Worm (Caenorhabditis elegans) whole organism, young adult: Measurements from ENCODE around the gene nimk-1.

Source experiments
- B0019.2 ChIP-seq: fragments of 200-800 bp; sonication (Bioruptor generic); conservative IDR thresholded peaks from 2 replicates; pipeline ENCODE4 v1.3.6; 2022; ENCODE audit warnings: missing genetic modification reagents, missing genetic modification characterization, missing compliant biosample characterization
- C06A6.2 ChIP-seq: fragments of 200-800 bp; sonication (Bioruptor generic); conservative IDR thresholded peaks from 2 replicates; pipeline ENCODE4 v1.3.6; 2022; ENCODE audit warnings: missing genetic modification characterization, missing compliant biosample characterization
- F37B4.10 ChIP-seq: fragments of 200-800 bp; sonication (Bioruptor generic); IDR thresholded peaks from 2 replicates; pipeline ENCODE4 v1.3.6; 2022; ENCODE audit warnings: missing genetic modification characterization, missing compliant biosample characterization
- F57C9.4 ChIP-seq: sonication (generic microtip); optimal IDR thresholded peaks from 2 replicates; lab custom pipeline; 2017; ENCODE audit warnings: mild to moderate bottlenecking, missing genetic modification characterization, missing compliant biosample characterization
- Y53F4B.3 ChIP-seq: fragments of 200-800 bp; sonication (Bioruptor generic); IDR thresholded peaks from 2 replicates; pipeline ENCODE4 v1.3.6; 2022; ENCODE audit warnings: missing genetic modification reagents, missing genetic modification characterization, missing compliant biosample characterization
- Y53G8AR.9 ChIP-seq: fragments of 200-800 bp; sonication (Bioruptor generic); conservative IDR thresholded peaks from 2 replicates; pipeline ENCODE4 v1.3.6; 2022; ENCODE audit warnings: missing genetic modification reagents, missing genetic modification characterization, missing compliant biosample characterization
- Y79H2A.3 ChIP-seq: fragments of 200-800 bp; sonication (Bioruptor generic); conservative IDR thresholded peaks from 2 replicates; pipeline ENCODE4 v1.3.6; 2022; ENCODE audit warnings: missing genetic modification reagents, missing genetic modification characterization, missing compliant biosample characterization
- ama-1 ChIP-seq, 3 experiments: fragments of 150-350 bp in 1 of 3; sonication (generic microtip) in 2 of 3; optimal IDR thresholded peaks; 2 replicates each; lab custom pipeline; 2014 to 2018; ENCODE audit warnings: missing biosample characterization in 2 of 3, missing genetic modification characterization in 2 of 3, missing genetic modification reagents in 2 of 3
- atf-7 ChIP-seq: sonication (generic microtip); optimal IDR thresholded peaks from 2 replicates; lab custom pipeline; 2017; ENCODE audit warnings: mild to moderate bottlenecking, missing genetic modification characterization, missing compliant biosample characterization
- athp-1 ChIP-seq: sonication (generic microtip); optimal IDR thresholded peaks from 2 replicates; lab custom pipeline; 2017; ENCODE audit warnings: mild to moderate bottlenecking, missing genetic modification characterization, missing compliant biosample characterization
- cebp-1 ChIP-seq, 2 experiments: fragments of 200-800 bp in 1 of 2; sonication (Bioruptor generic) in 1 of 2; sonication (generic microtip) in 1 of 2; IDR thresholded peaks in 1 of 2; optimal IDR thresholded peaks in 1 of 2; 2 replicates each; pipeline versions ENCODE4 v1.3.6 to Lab custom; 2017 to 2022; ENCODE audit warnings: missing compliant biosample characterization in 2 of 2, missing genetic modification characterization in 2 of 2, mild to moderate bottlenecking in 1 of 2, missing genetic modification reagents in 1 of 2, moderate library complexity in 1 of 2
- cebp-2 ChIP-seq: fragments of 200-800 bp; sonication (Bioruptor generic); IDR thresholded peaks from 2 replicates; pipeline ENCODE4 v1.3.6; 2022; ENCODE audit warnings: missing genetic modification characterization, missing compliant biosample characterization
- ceh-27 ChIP-seq: fragments of 200-800 bp; sonication (Bioruptor generic); optimal IDR thresholded peaks from 2 replicates; lab custom pipeline; 2018; ENCODE audit warnings: mild to moderate bottlenecking, missing genetic modification characterization, moderate library complexity, missing compliant biosample characterization
- ceh-40 ChIP-seq: fragments of 200-800 bp; sonication (Bioruptor generic); IDR thresholded peaks from 2 replicates; pipeline ENCODE4 v1.3.6; 2022; ENCODE audit warnings: missing genetic modification characterization, missing compliant biosample characterization
- chd-7 ChIP-seq: sonication (generic microtip); optimal IDR thresholded peaks from 2 replicates; lab custom pipeline; 2016; ENCODE audit warnings: mild to moderate bottlenecking, missing genetic modification characterization, moderate library complexity, missing compliant biosample characterization
- dox-1 ChIP-seq: fragments of 200-800 bp; sonication (Bioruptor generic); IDR thresholded peaks from 2 replicates; pipeline ENCODE4 v1.3.6; 2022; ENCODE audit warnings: missing genetic modification reagents, missing genetic modification characterization, missing compliant biosample characterization
- egrh-3 ChIP-seq: fragments of 200-800 bp; sonication (Bioruptor generic); IDR thresholded peaks from 2 replicates; pipeline ENCODE4 v1.3.6; 2022; ENCODE audit warnings: missing genetic modification reagents, missing genetic modification characterization, missing compliant biosample characterization
- ekl-4 ChIP-seq: fragments of 200-800 bp; sonication (Bioruptor generic); IDR thresholded peaks from 2 replicates; pipeline ENCODE4 v1.3.6; 2022; ENCODE audit warnings: missing genetic modification reagents, missing genetic modification characterization, missing compliant biosample characterization
- hlh-26 ChIP-seq: fragments of 200-800 bp; sonication (Bioruptor generic); conservative IDR thresholded peaks from 2 replicates; pipeline ENCODE4 v1.3.6; 2022; ENCODE audit warnings: missing genetic modification reagents, missing genetic modification characterization, missing compliant biosample characterization
- hmg-1.2 ChIP-seq: fragments of 200-800 bp; sonication (Bioruptor generic); IDR thresholded peaks from 2 replicates; pipeline ENCODE4 v1.3.6; 2022; ENCODE audit warnings: missing genetic modification reagents, missing genetic modification characterization, missing compliant biosample characterization
- let-607 ChIP-seq, 2 experiments: fragments of 200-800 bp in 1 of 2; sonication (Bioruptor generic) in 1 of 2; sonication (generic microtip) in 1 of 2; optimal IDR thresholded peaks; 2 replicates each; lab custom pipeline; 2016 to 2018; ENCODE audit warnings: mild to moderate bottlenecking in 2 of 2, missing compliant biosample characterization in 2 of 2, missing genetic modification characterization in 2 of 2, moderate library complexity in 2 of 2, missing genotype in 1 of 2
- lin-40 ChIP-seq: sonication (generic microtip); optimal IDR thresholded peaks from 2 replicates; lab custom pipeline; 2016; ENCODE audit warnings: missing genetic modification characterization, mild to moderate bottlenecking, missing compliant biosample characterization, missing genotype, missing genetic modification reagents
- lir-1 ChIP-seq: fragments of 200-800 bp; sonication (Bioruptor generic); conservative IDR thresholded peaks from 2 replicates; pipeline ENCODE4 v1.3.6; 2022; ENCODE audit warnings: missing genetic modification reagents, missing genetic modification characterization, missing compliant biosample characterization
- lsl-1 ChIP-seq: fragments of 200-800 bp; sonication (Bioruptor generic); optimal IDR thresholded peaks from 2 replicates; lab custom pipeline; 2018; ENCODE audit warnings: mild to moderate bottlenecking, missing genetic modification characterization, moderate library complexity, missing compliant biosample characterization
- madf-10 ChIP-seq: sonication (generic microtip); optimal IDR thresholded peaks from 2 replicates; lab custom pipeline; 2016; ENCODE audit warnings: mild to moderate bottlenecking, missing genetic modification characterization, missing compliant biosample characterization
- madf-3 ChIP-seq: fragments of 200-800 bp; sonication (Bioruptor generic); IDR thresholded peaks from 2 replicates; pipeline ENCODE4 v1.3.6; 2022; ENCODE audit warnings: missing genetic modification reagents, missing genetic modification characterization, missing compliant biosample characterization
- mcd-1 ChIP-seq: fragments of 200-800 bp; sonication (Bioruptor generic); IDR thresholded peaks from 2 replicates; pipeline ENCODE4 v1.3.6; 2022; ENCODE audit warnings: missing genetic modification reagents, missing genetic modification characterization, missing compliant biosample characterization
- mxl-1 ChIP-seq: sonication (generic microtip); optimal IDR thresholded peaks from 2 replicates; lab custom pipeline; 2016; ENCODE audit warnings: missing genetic modification characterization, missing compliant biosample characterization
- nhr-179 ChIP-seq: sonication (generic microtip); optimal IDR thresholded peaks from 2 replicates; lab custom pipeline; 2016; ENCODE audit warnings: mild to moderate bottlenecking, missing genetic modification characterization, missing compliant biosample characterization
- repo-1 ChIP-seq: sonication (generic microtip); optimal IDR thresholded peaks from 2 replicates; lab custom pipeline; 2017; ENCODE audit warnings: mild to moderate bottlenecking, missing genetic modification characterization, missing compliant biosample characterization
- rpc-1 ChIP-seq, 2 experiments: fragments of 150-350 bp in 1 of 2; sonication (generic microtip) in 1 of 2; optimal IDR thresholded peaks; 2 replicates each; lab custom pipeline; 2014 to 2018; ENCODE audit warnings: missing biosample characterization in 1 of 2, missing genetic modification characterization in 1 of 2, missing genetic modification reagents in 1 of 2, missing genotype in 1 of 2
- snpc-3.4 ChIP-seq: sonication (generic microtip); optimal IDR thresholded peaks from 2 replicates; lab custom pipeline; 2017; ENCODE audit warnings: missing genetic modification characterization, mild to moderate bottlenecking, missing compliant biosample characterization, antibody characterized with exemption, moderate library complexity, missing genotype, missing genetic modification reagents
- tbp1 ChIP-seq: fragments of 200-800 bp; sonication (Bioruptor generic); optimal IDR thresholded peaks from 2 replicates; lab custom pipeline; 2018; ENCODE audit warnings: mild to moderate bottlenecking, missing genetic modification characterization, missing compliant biosample characterization
- tbx-9 ChIP-seq: sonication (generic microtip); optimal IDR thresholded peaks from 2 replicates; lab custom pipeline; 2016; ENCODE audit warnings: borderline replicate concordance, missing genetic modification characterization, inconsistent platforms, missing compliant biosample characterization
- tlf-1 ChIP-seq: fragments of 200-800 bp; sonication (Bioruptor generic); optimal IDR thresholded peaks from 2 replicates; lab custom pipeline; 2018; ENCODE audit warnings: mild to moderate bottlenecking, missing genetic modification characterization, missing compliant biosample characterization
- unc-62 ChIP-seq: fragments of 150-350 bp; optimal IDR thresholded peaks from 2 replicates; lab custom pipeline; 2014; ENCODE audit warnings: missing biosample characterization, missing genetic modification reagents, missing genetic modification characterization
- zfh-2 ChIP-seq: fragments of 200-800 bp; sonication (Bioruptor generic); conservative IDR thresholded peaks from 2 replicates; pipeline ENCODE4 v1.3.6; 2022; ENCODE audit warnings: missing genetic modification reagents, missing genetic modification characterization, missing compliant biosample characterization
- ztf-18 ChIP-seq: sonication (generic microtip); optimal IDR thresholded peaks from 2 replicates; lab custom pipeline; 2016; ENCODE audit warnings: missing genotype, mild to moderate bottlenecking, missing genetic modification characterization, missing compliant biosample characterization
- ztf-26 ChIP-seq: sonication (generic microtip); optimal IDR thresholded peaks from 2 replicates; lab custom pipeline; 2017; ENCODE audit warnings: missing genetic modification characterization, missing compliant biosample characterization
- ztf-28 ChIP-seq: fragments of 200-800 bp; sonication (Bioruptor generic); IDR thresholded peaks from 2 replicates; pipeline ENCODE4 v1.3.6; 2022; ENCODE audit warnings: missing genetic modification reagents, missing genetic modification characterization, missing compliant biosample characterization
- ztf-6 ChIP-seq: fragments of 200-800 bp; sonication (Bioruptor generic); IDR thresholded peaks from 2 replicates; pipeline ENCODE4 v1.3.6; 2022; ENCODE audit warnings: missing genetic modification reagents, missing genetic modification characterization, missing compliant biosample characterization

The nimk-1 gene

DNA sequence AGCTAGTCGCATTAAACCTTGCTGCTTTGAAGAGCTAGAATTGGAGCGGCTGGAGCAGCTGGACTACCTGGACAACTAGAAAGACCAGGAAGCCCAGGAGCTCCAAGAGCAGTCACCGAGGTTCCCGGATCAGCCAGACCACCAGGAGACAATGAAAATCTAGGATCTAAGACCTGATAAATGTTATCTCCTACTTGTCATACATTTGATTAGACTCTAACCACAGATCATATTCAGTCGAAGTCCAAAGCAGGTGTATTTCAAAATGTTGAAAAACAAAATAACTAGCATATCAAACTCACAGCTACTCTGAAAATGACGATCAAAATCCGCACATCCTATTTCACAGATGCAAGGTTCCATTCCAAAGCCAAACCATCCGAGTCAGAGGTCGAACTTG, 43.6 kb upstream of the nimk-1 start, which contains the start of gene srz-6:
TSS of gene srz-6 (plus strand) at position 301 of the 400 bp plus-strand sequence.
- 0 out of 2 replicates have a peak, but pooled peaks have one; percentile 29 for TF ChIP-seq zfh-2 (GFP tag; lab: Robert Waterston, UW)
- TF ChIP-seq dox-1 (GFP tag; lab: Robert Waterston, UW) = no peak
- TF ChIP-seq, all 124 proteins: peak for 1

DNA sequence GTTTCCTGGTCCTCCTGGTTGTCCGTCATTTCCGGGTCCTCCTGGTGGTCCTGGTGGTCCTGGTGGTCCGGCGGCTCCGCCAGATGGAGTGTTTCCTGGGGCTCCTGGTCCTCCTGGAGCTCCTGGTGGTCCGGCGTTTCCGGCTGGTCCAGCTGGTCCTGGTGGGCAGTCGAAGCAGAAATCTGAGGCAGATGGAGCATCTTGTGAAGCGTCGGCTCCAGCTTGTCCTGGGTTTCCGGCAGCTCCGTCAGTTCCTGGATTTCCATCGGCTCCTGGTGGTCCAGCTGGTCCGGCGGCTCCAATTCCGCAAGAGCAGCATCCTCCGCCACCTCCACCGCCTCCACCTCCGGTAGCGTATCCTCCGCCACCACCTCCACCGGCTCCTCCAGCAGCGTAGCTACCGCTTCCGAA, 41.5 kb upstream of the nimk-1 start:
- TF ChIP-seq ztf-6 (GFP tag; lab: Robert Waterston, UW) (no peak), cebp-2 (GFP tag; lab: Robert Waterston, UW) (0 out of 2 replicates have a peak, but pooled peaks have one; percentile 4), egrh-3 (peak; percentile 97), zfh-2 (GFP tag; lab: Robert Waterston, UW) (peak; percentile 74), F37B4.10 (GFP tag; lab: Robert Waterston, UW) (0 out of 2 replicates have a peak, but pooled peaks have one; percentile 71)

DNA sequence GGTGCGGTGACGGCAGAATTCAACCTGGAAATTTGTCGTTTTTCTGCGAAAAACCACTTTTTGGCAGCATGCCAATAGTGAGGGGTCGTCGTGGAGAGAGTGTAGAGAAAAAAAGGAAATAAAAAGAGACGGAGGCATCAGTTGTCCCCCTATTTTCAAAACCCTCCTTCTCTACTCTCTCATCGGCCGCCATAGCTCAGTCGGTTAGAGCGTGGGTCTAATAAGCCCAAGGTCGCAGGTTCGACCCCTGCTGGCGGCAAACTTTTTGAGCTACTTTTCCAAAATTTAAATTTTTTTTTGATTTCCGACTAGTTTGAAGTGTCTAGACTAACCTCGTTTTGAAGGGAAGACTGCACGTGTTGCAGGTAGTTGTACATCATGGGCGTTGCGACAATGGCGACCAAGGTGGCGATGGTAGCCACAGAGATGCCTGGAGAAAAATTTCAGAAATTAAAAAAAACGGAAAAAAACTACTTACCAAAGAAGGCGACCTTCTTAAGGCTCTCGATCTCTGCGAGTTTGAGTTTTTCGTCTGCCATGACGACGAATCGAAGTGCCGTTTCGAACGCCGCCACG, 40.9 kb upstream of the nimk-1 start, which contains the start of gene col-85:
TSS of gene col-85 (minus strand) at position 540 of the 576 bp plus-strand sequence.
- TF ChIP-seq atf-7 (tag; lab: Kevin White, UChicago) (peak; percentile 67), cebp-2 (GFP tag; lab: Robert Waterston, UW) (peak; percentile 77; the same call in 1 of the 2 replicates), ekl-4 (GFP tag; lab: Robert Waterston, UW) (peak; percentile 72), ceh-27 (GFP tag; lab: Kevin White, UChicago) (peak; percentile 36), madf-10 (peak; percentile 84), Y53G8AR.9 (GFP tag; lab: Robert Waterston, UW) (peak; percentile 79), hlh-26 (GFP tag; lab: Robert Waterston, UW) (no peak), ztf-28 (peak; percentile 81), lin-40 (no peak), madf-3 (GFP tag; lab: Robert Waterston, UW) (peak; percentile 77; the same call in 1 of the 2 replicates), tbx-9 (tag; lab: Kevin White, UChicago) (no peak), ztf-26 (tag; lab: Kevin White, UChicago) (peak; percentile 80), lsl-1 (GFP tag; lab: Kevin White, UChicago) (peak; percentile 53), athp-1 (peak; percentile 60), lir-1 (GFP tag; lab: Robert Waterston, UW) (peak; percentile 58), C06A6.2 (0 out of 2 replicates have a peak, but pooled peaks have one; percentile 35), ztf-6 (GFP tag; lab: Robert Waterston, UW) (peak; percentile 81), mxl-1 (tag; lab: Kevin White, UChicago) (peak; percentile 88), tlf-1 (GFP tag; lab: Kevin White, UChicago) (peak; percentile 57), ama-1 (optimal IDR thresholded peaks at IDR 0.05; lab: Kevin White, UChicago) (no peak), ama-1 (GFP tag; optimal IDR thresholded peaks at IDR 0.05; lab: Kevin White, UChicago) (peak in 1 of 2 experiments; percentile 82), egrh-3 (no peak), let-607 (tag; optimal IDR thresholded peaks at IDR 0.05; lab: Kevin White, UChicago) (peak; percentile 3 to 56), unc-62 (GFP tag; lab: Kevin White, UChicago) (no peak), B0019.2 (peak; percentile 75), tbp1 (GFP tag; lab: Kevin White, UChicago) (peak; percentile 95), rpc-1 (optimal IDR thresholded peaks at IDR 0.05; lab: Kevin White, UChicago) (peak; percentile 97), rpc-1 (tag; optimal IDR thresholded peaks at IDR 0.05; lab: Kevin White, UChicago) (peak; percentile 93), hmg-1.2 (GFP tag; lab: Robert Waterston, UW) (peak; percentile 90), nhr-179 (tag; lab: Kevin White, UChicago) (peak; percentile 42), chd-7 (tag; lab: Kevin White, UChicago) (peak; percentile 87), ceh-40 (GFP tag; lab: Robert Waterston, UW) (peak; percentile 82), Y53F4B.3 (GFP tag; lab: Robert Waterston, UW) (no peak; the same call in 1 of the 2 replicates), F57C9.4 (tag; lab: Kevin White, UChicago) (no peak), cebp-1 (GFP tag; IDR thresholded peaks at IDR 0.05; lab: Robert Waterston, UW) (no peak), cebp-1 (tag; optimal IDR thresholded peaks at IDR 0.05; lab: Kevin White, UChicago) (peak; percentile 81), mcd-1 (GFP tag; lab: Robert Waterston, UW) (peak; percentile 86), ztf-18 (tag; lab: Kevin White, UChicago) (peak; percentile 81), repo-1 (tag; lab: Kevin White, UChicago) (peak; percentile 50), Y79H2A.3 (no peak), snpc-3.4 (tag; lab: Kevin White, UChicago) (peak; percentile 92)
